Fruit fly (Drosophila melanogaster) whole organism, wandering third instar larva: ENCODE measurements around the gene CG13895.

Experiments used
- Abd-B ChIP-seq: fragments of >200 bp; optimal IDR thresholded peaks from 2 replicates; lab custom pipeline; 2017; ENCODE audit warnings: missing biosample characterization, missing genetic modification characterization
- CG32264 ChIP-seq: fragments of 200-800 bp; sonication (Bioruptor generic); optimal IDR thresholded peaks from 2 replicates; lab custom pipeline; 2016; ENCODE audit warnings: missing biosample characterization, missing genetic modification characterization
- CG9705 ChIP-seq: fragments of 200-800 bp; sonication (Bioruptor generic); optimal IDR thresholded peaks from 2 replicates; lab custom pipeline; 2018; ENCODE audit warnings: missing biosample characterization, mild to moderate bottlenecking, missing genetic modification characterization
- CrebA ChIP-seq: fragments of 200-800 bp; sonication (Bioruptor generic); optimal IDR thresholded peaks from 2 replicates; lab custom pipeline; 2016; ENCODE audit warnings: missing biosample characterization, mild to moderate bottlenecking, missing genetic modification characterization, borderline replicate concordance
- Dfd ChIP-seq: fragments of >200 bp; optimal IDR thresholded peaks from 2 replicates; lab custom pipeline; 2017; ENCODE audit warnings: missing biosample characterization, missing genetic modification characterization
- Dif ChIP-seq: fragments of 200-275, 200-300 bp; sonication (Bioruptor generic); optimal IDR thresholded peaks from 2 replicates; lab custom pipeline; 2018; ENCODE audit warnings: missing biosample characterization, missing genetic modification characterization; ENCODE audit not compliant: partially characterized antibody
- GATAd ChIP-seq: sonication (Bioruptor generic); optimal IDR thresholded peaks from 2 replicates; lab custom pipeline; 2016; ENCODE audit warnings: missing biosample characterization, missing genetic modification characterization
- HLH106 ChIP-seq: fragments of 200-800 bp; optimal IDR thresholded peaks from 3 replicates; lab custom pipeline; 2019; ENCODE audit warnings: missing biosample characterization, mild to moderate bottlenecking, missing genetic modification characterization, moderate library complexity
- Hnf4 ChIP-seq: fragments of 200-800 bp; sonication (Bioruptor generic); optimal IDR thresholded peaks from 2 replicates; lab custom pipeline; 2016; ENCODE audit warnings: missing biosample characterization, mild to moderate bottlenecking, missing genetic modification characterization
- Hr78 ChIP-seq: fragments of >200 bp; optimal IDR thresholded peaks from 2 replicates; lab custom pipeline; 2017; ENCODE audit warnings: missing biosample characterization, missing genetic modification characterization
- Hr83 ChIP-seq: fragments of 200-300 bp; sonication (Bioruptor generic); optimal IDR thresholded peaks from 2 replicates; lab custom pipeline; 2016; ENCODE audit warnings: missing biosample characterization, mild to moderate bottlenecking, missing genetic modification characterization, moderate library complexity; ENCODE audit not compliant: poor library complexity, severe bottlenecking
- Jra ChIP-seq: sonication (Bioruptor generic); optimal IDR thresholded peaks from 2 replicates; lab custom pipeline; 2016; ENCODE audit warnings: missing biosample characterization, missing genetic modification characterization
- Mio ChIP-seq: sonication (Bioruptor generic); optimal IDR thresholded peaks from 2 replicates; lab custom pipeline; 2016; ENCODE audit warnings: missing biosample characterization, missing genetic modification characterization
- Myc ChIP-seq: fragments of >200 bp; optimal IDR thresholded peaks from 2 replicates; lab custom pipeline; 2017
- N ChIP-seq: fragments of >200 bp; optimal IDR thresholded peaks from 2 replicates; lab custom pipeline; 2018; ENCODE audit warnings: missing biosample characterization, missing external identifiers, missing genetic modification characterization
- OdsH ChIP-seq: fragments of 200-800 bp; sonication (Bioruptor generic); optimal IDR thresholded peaks from 2 replicates; lab custom pipeline; 2016; ENCODE audit warnings: missing biosample characterization, mild to moderate bottlenecking, missing genetic modification characterization
- Rel ChIP-seq, 2 experiments: fragments of 200-800 bp; sonication (Bioruptor generic) in 1 of 2; optimal IDR thresholded peaks; 2 replicates in 1 of 2; 3 replicates in 1 of 2; lab custom pipeline; 2016 to 2019; ENCODE audit warnings: mild to moderate bottlenecking in 2 of 2, missing biosample characterization in 2 of 2, missing genetic modification characterization in 2 of 2, moderate library complexity in 1 of 2
- Sp1 ChIP-seq: fragments of 200-800 bp; sonication (Bioruptor generic); optimal IDR thresholded peaks from 3 replicates; lab custom pipeline; 2019; ENCODE audit warnings: missing biosample characterization, mild to moderate bottlenecking, missing genetic modification characterization, moderate library complexity
- Vsx2 ChIP-seq: fragments of 200-300, 225-300 bp; sonication (Bioruptor generic); optimal IDR thresholded peaks from 2 replicates; lab custom pipeline; 2018; ENCODE audit warnings: missing biosample characterization, missing genetic modification characterization; ENCODE audit not compliant: partially characterized antibody
- br ChIP-seq: fragments of 200-800 bp; sonication (Bioruptor generic); optimal IDR thresholded peaks from 2 replicates; lab custom pipeline; 2016; ENCODE audit warnings: missing biosample characterization, missing genetic modification characterization
- brk ChIP-seq: fragments of 200-800 bp; sonication (Bioruptor generic); optimal IDR thresholded peaks from 2 replicates; lab custom pipeline; 2016; ENCODE audit warnings: missing biosample characterization, mild to moderate bottlenecking, missing genetic modification characterization
- dl ChIP-seq, 2 experiments: fragments of 175-275, 200-275 bp in 1 of 2; fragments of 200-275 bp in 1 of 2; sonication (Bioruptor generic); optimal IDR thresholded peaks; lab custom pipeline; 2018; ENCODE audit warnings: mild to moderate bottlenecking in 2 of 2, missing biosample characterization in 2 of 2, missing genetic modification characterization in 2 of 2, moderate library complexity in 2 of 2; ENCODE audit not compliant: partially characterized antibody in 2 of 2, insufficient read depth in 1 of 2
- dmrt93B ChIP-seq: fragments of 200-800 bp; sonication (Bioruptor generic); optimal IDR thresholded peaks from 2 replicates; lab custom pipeline; 2018; ENCODE audit warnings: missing biosample characterization, mild to moderate bottlenecking, missing genetic modification characterization
- dsf ChIP-seq: sonication (Bioruptor generic); optimal IDR thresholded peaks from 2 replicates; lab custom pipeline; 2016; ENCODE audit warnings: missing biosample characterization, missing genetic modification characterization, borderline replicate concordance
- ey ChIP-seq: fragments of 200-800 bp; sonication (Bioruptor generic); optimal IDR thresholded peaks from 2 replicates; lab custom pipeline; 2016; ENCODE audit warnings: missing biosample characterization, missing genetic modification characterization
- foxo ChIP-seq, 2 experiments: fragments of 200-800 bp; sonication (Bioruptor generic); optimal IDR thresholded peaks; 2 replicates in 1 of 2; 3 replicates in 1 of 2; lab custom pipeline; 2016 to 2017; ENCODE audit warnings: missing biosample characterization in 2 of 2, missing genetic modification characterization in 2 of 2
- fru ChIP-seq: fragments of 200-800 bp; sonication (Bioruptor generic); optimal IDR thresholded peaks from 3 replicates; lab custom pipeline; 2016; ENCODE audit warnings: missing biosample characterization, mild to moderate bottlenecking, missing genetic modification characterization
- h ChIP-seq: fragments of 200-800 bp; sonication (Bioruptor generic); optimal IDR thresholded peaks from 3 replicates; lab custom pipeline; 2016; ENCODE audit warnings: missing biosample characterization, mild to moderate bottlenecking, missing genetic modification characterization
- jim ChIP-seq: fragments of 175-275, 200-325 bp; sonication (Bioruptor generic); optimal IDR thresholded peaks from 2 replicates; lab custom pipeline; 2016; ENCODE audit warnings: missing biosample characterization, mild to moderate bottlenecking, missing genetic modification characterization
- lola ChIP-seq: fragments of >200 bp; optimal IDR thresholded peaks from 2 replicates; lab custom pipeline; 2017; ENCODE audit warnings: missing biosample characterization, missing genetic modification characterization
- pan ChIP-seq: fragments of >200 bp; optimal IDR thresholded peaks from 2 replicates; lab custom pipeline; 2017
- rgr ChIP-seq: fragments of 200-800 bp; sonication (Bioruptor generic); optimal IDR thresholded peaks from 3 replicates; lab custom pipeline; 2016; ENCODE audit warnings: missing biosample characterization, mild to moderate bottlenecking, missing genetic modification characterization
- sage ChIP-seq: fragments of 200-800 bp; sonication (Bioruptor generic); optimal IDR thresholded peaks from 2 replicates; lab custom pipeline; 2016; ENCODE audit warnings: missing biosample characterization, mild to moderate bottlenecking, missing genetic modification characterization
- tai ChIP-seq: sonication (Bioruptor generic); optimal IDR thresholded peaks from 2 replicates; lab custom pipeline; 2016; ENCODE audit warnings: missing biosample characterization, missing genetic modification characterization
- usp ChIP-seq: fragments of >200 bp; optimal IDR thresholded peaks from 2 replicates; lab custom pipeline; 2017; ENCODE audit warnings: missing biosample characterization, missing genetic modification characterization
- woc ChIP-seq: sonication (Bioruptor generic); optimal IDR thresholded peaks from 2 replicates; lab custom pipeline; 2016; ENCODE audit warnings: missing biosample characterization, mild to moderate bottlenecking, missing genetic modification characterization

Gene CG13895

dm6 chr3L:747716-748328 lies 39.8 kb upstream of the CG13895 start:
- TF ChIP-seq Abd-B (no peak), usp (GFP tag; lab: Kevin White, UChicago) (no peak), Sp1 (no peak)
- TF ChIP-seq, all 38 proteins: peak for 0

dm6 chr3L:747008-747407 lies 39.0 kb upstream of the CG13895 start:
- TF ChIP-seq dsf (GFP tag; lab: Kevin White, UChicago) (no peak), Vsx2 (GFP tag; lab: Kevin White, UChicago) (no peak), Abd-B (no peak), rgr (GFP tag; lab: Kevin White, UChicago) (no peak), Dif (GFP tag; lab: Kevin White, UChicago) (no peak), lola (GFP tag; lab: Kevin White, UChicago) (no peak), Rel (GFP tag; optimal IDR thresholded peaks at IDR 0.05; lab: Kevin White, UChicago) (no peak), Rel (tag; optimal IDR thresholded peaks at IDR 0.05; lab: Kevin White, UChicago) (no peak), CG32264 (GFP tag; lab: Kevin White, UChicago) (no peak), Sp1 (no peak)

- no peak for TF ChIP-seq lola (GFP tag; lab: Kevin White, UChicago)
- TF ChIP-seq pan (lab: Kevin White, UChicago): no peak
- TF ChIP-seq Jra (GFP tag; lab: Kevin White, UChicago): no peak
- TF ChIP-seq Myc: no peak
- TF ChIP-seq dsf (GFP tag; lab: Kevin White, UChicago): no peak
- TF ChIP-seq usp (GFP tag; lab: Kevin White, UChicago): no peak
- peak; percentile 30 for TF ChIP-seq rgr (GFP tag; lab: Kevin White, UChicago)
- no peak for TF ChIP-seq CG9705
- TF ChIP-seq Dfd (GFP tag; lab: Kevin White, UChicago): no peak
- no peak for TF ChIP-seq Dif (GFP tag; lab: Kevin White, UChicago)
- TF ChIP-seq ey (GFP tag; lab: Kevin White, UChicago): peak; percentile 42
- no peak for TF ChIP-seq Rel (GFP tag; optimal IDR thresholded peaks at IDR 0.05; lab: Kevin White, UChicago)
- no peak for TF ChIP-seq Rel (tag; optimal IDR thresholded peaks at IDR 0.05; lab: Kevin White, UChicago)
- TF ChIP-seq HLH106 (tag; lab: Kevin White, UChicago): peak; percentile 36
- no peak for TF ChIP-seq jim
- no peak for TF ChIP-seq sage (GFP tag; lab: Kevin White, UChicago)
- TF ChIP-seq woc: no peak
- TF ChIP-seq CG32264 (GFP tag; lab: Kevin White, UChicago): no peak
- TF ChIP-seq h (GFP tag; lab: Kevin White, UChicago): peak; percentile 34
- no peak for TF ChIP-seq Hr83 (GFP tag; lab: Kevin White, UChicago)
- no peak for TF ChIP-seq Mio (GFP tag; lab: Kevin White, UChicago)
- TF ChIP-seq Hnf4 (GFP tag; lab: Kevin White, UChicago): no peak
- TF ChIP-seq GATAd (GFP tag; lab: Kevin White, UChicago): no peak
- no peak for TF ChIP-seq N (GFP tag; lab: Kevin White, UChicago)
- TF ChIP-seq tai: no peak
- TF ChIP-seq Hr78 (GFP tag; lab: Kevin White, UChicago): no peak
- peak; percentile 31 for TF ChIP-seq br (GFP tag; lab: Kevin White, UChicago)
- TF ChIP-seq Abd-B: no peak
- no peak for TF ChIP-seq OdsH (GFP tag; lab: Kevin White, UChicago)
- TF ChIP-seq Sp1: no peak
- no peak for TF ChIP-seq brk
- TF ChIP-seq fru (GFP tag; lab: Kevin White, UChicago): peak; percentile 47
- TF ChIP-seq CrebA (GFP tag; lab: Kevin White, UChicago): no peak
- TF ChIP-seq dl (GFP tag; optimal IDR thresholded peaks at IDR 0.05; lab: Kevin White, UChicago; ENCODE audit: insufficient read depth in 1 of 2, partially characterized antibody in 2 of 2): no peak
- no peak for TF ChIP-seq dmrt93B
- peak in 1 of 2 experiments; percentile 44 for TF ChIP-seq foxo (GFP tag; optimal IDR thresholded peaks at IDR 0.05; lab: Kevin White, UChicago)
Observed at dm6 chr3L:746345-746932, 38.4 kb upstream of the CG13895 start.
